Fruit fly (Drosophila melanogaster) whole organism, embryonic: Measurements from ENCODE around the gene Rgl.
A peak's percentile ranks its signal among the peaks of the same experiment; 100 is the strongest.

Experiments used
- Atf-2 ChIP-seq: fragments of 200-800 bp; sonication (Bioruptor generic); optimal IDR thresholded peaks from 2 replicates; lab custom pipeline; 2016; ENCODE audit warnings: missing biosample characterization, missing genetic modification characterization
- Bdp1 ChIP-seq: fragments of 200-800 bp; sonication (Bioruptor generic); optimal IDR thresholded peaks from 3 replicates; lab custom pipeline; 2016; ENCODE audit warnings: missing biosample characterization, missing genetic modification characterization
- CG10147 ChIP-seq: fragments of 200-800 bp; sonication (Bioruptor generic); optimal IDR thresholded peaks from 2 replicates; lab custom pipeline; 2019; ENCODE audit warnings: missing biosample characterization, mild to moderate bottlenecking, missing genetic modification characterization, moderate library complexity
- CG10543 ChIP-seq: fragments of 200-800 bp; sonication (Bioruptor generic); optimal IDR thresholded peaks from 3 replicates; lab custom pipeline; 2017; ENCODE audit warnings: missing biosample characterization, mild to moderate bottlenecking, missing genetic modification characterization, moderate library complexity
- CG11723 ChIP-seq: fragments of 200-800 bp; sonication (Bioruptor generic); optimal IDR thresholded peaks from 2 replicates; lab custom pipeline; 2017; ENCODE audit warnings: missing biosample characterization, mild to moderate bottlenecking, missing genetic modification characterization
- CG12155 ChIP-seq: fragments of 200-800 bp; sonication (Bioruptor generic); optimal IDR thresholded peaks from 3 replicates; lab custom pipeline; 2016; ENCODE audit warnings: missing biosample characterization, missing genetic modification characterization
- CG1529 ChIP-seq: fragments of 200-800 bp; sonication (Bioruptor generic); optimal IDR thresholded peaks from 3 replicates; lab custom pipeline; 2018; ENCODE audit warnings: missing biosample characterization, missing genetic modification characterization
- CG1832 ChIP-seq: fragments of 200-800 bp; sonication (Bioruptor generic); optimal IDR thresholded peaks from 2 replicates; lab custom pipeline; 2017; ENCODE audit warnings: missing biosample characterization, mild to moderate bottlenecking, missing genetic modification characterization, inconsistent platforms
- CG18599 ChIP-seq: fragments of 200-800 bp; sonication (Bioruptor generic); optimal IDR thresholded peaks from 3 replicates; lab custom pipeline; 2017; ENCODE audit warnings: missing biosample characterization, missing genetic modification characterization, mild to moderate bottlenecking, moderate library complexity, missing genetic modification reagents
- CG2712 ChIP-seq: fragments of 200-800 bp; optimal IDR thresholded peaks from 3 replicates; lab custom pipeline; 2019; ENCODE audit warnings: missing biosample characterization, mild to moderate bottlenecking, missing genetic modification characterization, moderate library complexity
- CG30431 ChIP-seq: fragments of 200-800 bp; sonication (Bioruptor generic); optimal IDR thresholded peaks from 2 replicates; lab custom pipeline; 2017; ENCODE audit warnings: missing biosample characterization, missing genetic modification characterization
- CG3281 ChIP-seq: fragments of 200-800 bp; sonication (Bioruptor generic); optimal IDR thresholded peaks from 3 replicates; lab custom pipeline; 2017; ENCODE audit warnings: missing biosample characterization, mild to moderate bottlenecking, missing genetic modification characterization
- CG42726 ChIP-seq: fragments of 200-800 bp; sonication (Bioruptor generic); IDR thresholded peaks from 2 replicates; pipeline ENCODE4 v1.3.6; 2022; ENCODE audit warnings: missing biosample characterization, missing genetic modification characterization; ENCODE audit not compliant: partially characterized antibody
- CG4617 ChIP-seq: fragments of 200-800 bp; sonication (Bioruptor generic); optimal IDR thresholded peaks from 3 replicates; lab custom pipeline; 2016; ENCODE audit warnings: missing biosample characterization, missing genetic modification characterization, borderline replicate concordance
- CG4730 ChIP-seq: fragments of 200-800 bp; sonication (Bioruptor generic); IDR thresholded peaks from 2 replicates; pipeline ENCODE4 v1.3.6; 2022; ENCODE audit warnings: missing biosample characterization, missing genetic modification characterization
- CG7357 ChIP-seq: fragments of 200-800 bp; sonication (Bioruptor generic); IDR thresholded peaks from 3 replicates; pipeline ENCODE4 v1.3.6; 2022; ENCODE audit warnings: missing biosample characterization, missing genetic modification characterization
- CG8924 ChIP-seq: fragments of 200-800 bp; optimal IDR thresholded peaks from 3 replicates; lab custom pipeline; 2019; ENCODE audit warnings: missing biosample characterization, mild to moderate bottlenecking, missing genetic modification characterization, moderate library complexity
- Dfd ChIP-seq, 2 experiments: fragments of >200 bp; optimal IDR thresholded peaks; 2 replicates each; lab custom pipeline; 2017; ENCODE audit warnings: missing biosample characterization in 2 of 2, missing genetic modification characterization in 2 of 2
- Dll ChIP-seq: fragments of 200-800 bp; sonication (Bioruptor generic); IDR thresholded peaks from 4 replicates; pipeline ENCODE4 v1.3.6; 2022; ENCODE audit warnings: missing biosample characterization, missing genetic modification characterization; ENCODE audit not compliant: partially characterized antibody
- Dp ChIP-seq: fragments of 200-800 bp; sonication (Bioruptor generic); optimal IDR thresholded peaks from 2 replicates; lab custom pipeline; 2018; ENCODE audit warnings: missing biosample characterization, mild to moderate bottlenecking, missing genetic modification characterization, moderate library complexity
- Fer1 ChIP-seq: fragments of 200-800 bp; sonication (Bioruptor generic); optimal IDR thresholded peaks from 2 replicates; lab custom pipeline; 2017; ENCODE audit warnings: missing biosample characterization, mild to moderate bottlenecking, missing genetic modification characterization
- HLHmδ ChIP-seq: fragments of 200-800 bp; sonication (Bioruptor generic); optimal IDR thresholded peaks from 2 replicates; lab custom pipeline; 2018; ENCODE audit warnings: missing biosample characterization, mild to moderate bottlenecking, missing genetic modification characterization, moderate library complexity
- Hmx ChIP-seq: fragments of 200-800 bp; sonication (Bioruptor generic); optimal IDR thresholded peaks from 2 replicates; lab custom pipeline; 2016; ENCODE audit warnings: missing biosample characterization, missing genetic modification characterization
- Hr78 ChIP-seq, 2 experiments: fragments of 200-800 bp in 1 of 2; fragments of >200 bp in 1 of 2; sonication (Bioruptor generic) in 1 of 2; optimal IDR thresholded peaks; 2 replicates each; lab custom pipeline; 2017 to 2019; ENCODE audit warnings: missing biosample characterization in 2 of 2, missing genetic modification characterization in 2 of 2, mild to moderate bottlenecking in 1 of 2, moderate library complexity in 1 of 2
- NFAT ChIP-seq: fragments of 200-800 bp; sonication (Bioruptor generic); IDR thresholded peaks from 2 replicates; pipeline ENCODE4 v1.3.6; 2022; ENCODE audit warnings: missing biosample characterization, missing genetic modification characterization
- Poxn ChIP-seq: fragments of 200-800 bp; sonication (Bioruptor generic); IDR thresholded peaks from 2 replicates; pipeline ENCODE4 v1.3.6; 2022; ENCODE audit warnings: missing biosample characterization, missing genetic modification characterization
- Rx ChIP-seq: fragments of 200-800 bp; sonication (Bioruptor generic); IDR thresholded peaks from 2 replicates; pipeline ENCODE4 v1.3.6; 2022; ENCODE audit warnings: missing biosample characterization, missing genetic modification characterization
- Sry-δ ChIP-seq: fragments of 200-800 bp; sonication (Bioruptor generic); optimal IDR thresholded peaks from 2 replicates; lab custom pipeline; 2016; ENCODE audit warnings: missing biosample characterization, missing genetic modification characterization
- ara ChIP-seq: fragments of 200-800 bp; sonication (Bioruptor generic); IDR thresholded peaks from 2 replicates; pipeline ENCODE4 v1.3.6; 2022; ENCODE audit warnings: missing biosample characterization, missing genetic modification characterization
- ash1 ChIP-seq: fragments of 200-800 bp; sonication (Bioruptor generic); optimal IDR thresholded peaks from 2 replicates; lab custom pipeline; 2018; ENCODE audit warnings: missing biosample characterization, mild to moderate bottlenecking, missing genetic modification characterization
- bab2 ChIP-seq: fragments of 200-800 bp; sonication (Bioruptor generic); optimal IDR thresholded peaks from 2 replicates; lab custom pipeline; 2016; ENCODE audit warnings: missing biosample characterization, missing genetic modification characterization
- bowl ChIP-seq: fragments of 200-800 bp; sonication (Bioruptor generic); IDR thresholded peaks from 2 replicates; pipeline ENCODE4 v1.3.6; 2022; ENCODE audit warnings: missing biosample characterization, missing genetic modification characterization
- chn ChIP-seq: fragments of 200-800 bp; sonication (Bioruptor generic); optimal IDR thresholded peaks from 2 replicates; lab custom pipeline; 2016; ENCODE audit warnings: missing biosample characterization, missing genetic modification characterization
- dimm ChIP-seq: fragments of 200-800 bp; sonication (Bioruptor generic); IDR thresholded peaks from 2 replicates; pipeline ENCODE4 v1.3.6; 2022; ENCODE audit warnings: missing biosample characterization, missing genetic modification characterization
- dm ChIP-seq: fragments of 200-800 bp; sonication (Bioruptor generic); optimal IDR thresholded peaks from 3 replicates; lab custom pipeline; 2016; ENCODE audit warnings: missing biosample characterization, missing genetic modification characterization
- en ChIP-seq: fragments of 200-800 bp; sonication (Bioruptor generic); optimal IDR thresholded peaks from 2 replicates; lab custom pipeline; 2016; ENCODE audit warnings: missing biosample characterization, missing genetic modification characterization
- eve ChIP-seq, 2 experiments: fragments of >200 bp; optimal IDR thresholded peaks; 2 replicates each; lab custom pipeline; 2017; ENCODE audit warnings: missing biosample characterization in 2 of 2, missing genetic modification characterization in 2 of 2
- ewg ChIP-seq: fragments of 200-800 bp; sonication (Bioruptor generic); optimal IDR thresholded peaks from 3 replicates; lab custom pipeline; 2017; ENCODE audit warnings: mild to moderate bottlenecking, missing biosample characterization, missing genetic modification reagents, missing genetic modification characterization
- fd3F ChIP-seq: fragments of 200-800 bp; sonication (Bioruptor generic); optimal IDR thresholded peaks from 2 replicates; lab custom pipeline; 2018; ENCODE audit warnings: missing biosample characterization, mild to moderate bottlenecking, missing genetic modification characterization, moderate library complexity
- her ChIP-seq: fragments of 200-800 bp; sonication (Bioruptor generic); optimal IDR thresholded peaks from 2 replicates; lab custom pipeline; 2016; ENCODE audit warnings: missing biosample characterization, missing genetic modification characterization
- jumu ChIP-seq: fragments of 200-800 bp; sonication (Bioruptor generic); optimal IDR thresholded peaks from 3 replicates; lab custom pipeline; 2016; ENCODE audit warnings: missing biosample characterization, missing genetic modification characterization
- lola ChIP-seq, 3 experiments: fragments of >200 bp in 2 of 3; fragments of 200-800 bp in 1 of 3; sonication (Bioruptor generic) in 1 of 3; optimal IDR thresholded peaks; 2 replicates each; lab custom pipeline; 2017 to 2019; ENCODE audit warnings: missing biosample characterization in 3 of 3, missing genetic modification characterization in 3 of 3, mild to moderate bottlenecking in 1 of 3, moderate library complexity in 1 of 3
- org-1 ChIP-seq: fragments of 200-800 bp; sonication (Bioruptor generic); optimal IDR thresholded peaks from 2 replicates; lab custom pipeline; 2017; ENCODE audit warnings: missing biosample characterization, missing genetic modification characterization
- phol ChIP-seq: fragments of 200-800 bp; sonication (Bioruptor generic); optimal IDR thresholded peaks from 3 replicates; lab custom pipeline; 2018; ENCODE audit warnings: missing biosample characterization, mild to moderate bottlenecking, missing genetic modification characterization, moderate library complexity
- prd ChIP-seq, 3 experiments: fragments of >200 bp in 2 of 3; fragments of 200-800 bp in 1 of 3; sonication (Bioruptor generic) in 1 of 3; optimal IDR thresholded peaks in 2 of 3; IDR thresholded peaks in 1 of 3; 2 replicates in 2 of 3; 3 replicates in 1 of 3; pipeline versions ENCODE4 v1.3.6 to Lab custom; 2017 to 2022; ENCODE audit warnings: missing biosample characterization in 1 of 3, missing genetic modification characterization in 1 of 3
- rib ChIP-seq: fragments of 200-800 bp; sonication (Bioruptor generic); IDR thresholded peaks from 2 replicates; pipeline ENCODE4 v1.3.6; 2022; ENCODE audit warnings: missing biosample characterization, missing genetic modification characterization
- slou ChIP-seq: fragments of 200-800 bp; sonication (Bioruptor generic); optimal IDR thresholded peaks from 3 replicates; lab custom pipeline; 2016; ENCODE audit warnings: missing biosample characterization, missing genetic modification characterization
- tgo ChIP-seq: fragments of 200-800 bp; sonication (Bioruptor generic); IDR thresholded peaks from 3 replicates; pipeline ENCODE4 v1.3.6; 2022; ENCODE audit warnings: missing biosample characterization, missing genetic modification characterization

The Rgl gene

dm6 chr3L:13964635-13965501, 39.7 kb upstream of the Rgl start, which contains the start of the genes Meics, Nxf3 and ssp2 (continued):
- TF ChIP-seq ewg (GFP tag; lab: Kevin White, UChicago) = no peak
- TF ChIP-seq CG4617 (GFP tag; lab: Kevin White, UChicago) = peak; percentile 55
- no peak for TF ChIP-seq CG3281
- TF ChIP-seq bowl (GFP tag; lab: Robert Waterston, UW) = no peak
- no peak for TF ChIP-seq chn (GFP tag; lab: Kevin White, UChicago)
- TF ChIP-seq CG2712 (tag; lab: Kevin White, UChicago) = peak; percentile 30
- no peak for TF ChIP-seq dm
- peak; percentile 52; the same call in 1 of the 2 replicates for TF ChIP-seq NFAT
- peak; percentile 6 for TF ChIP-seq bab2 (GFP tag; lab: Kevin White, UChicago)
- TF ChIP-seq CG7357 (GFP tag; lab: Robert Waterston, UW) = no peak
- TF ChIP-seq CG8924 (tag; lab: Kevin White, UChicago) = peak; percentile 17
- no peak for TF ChIP-seq slou (GFP tag; lab: Kevin White, UChicago)
- TF ChIP-seq CG18599 = no peak
- peak in 1 of 2 experiments; percentile 46 for TF ChIP-seq Hr78 (GFP tag; optimal IDR thresholded peaks at IDR 0.05; lab: Kevin White, UChicago)
- peak; percentile 27 for TF ChIP-seq HLHmδ (GFP tag; lab: Kevin White, UChicago)
- TF ChIP-seq eve (GFP tag; optimal IDR thresholded peaks at IDR 0.05; lab: Kevin White, UChicago) = no peak
- no peak for TF ChIP-seq CG30431
- TF ChIP-seq Hmx (GFP tag; lab: Kevin White, UChicago) = no peak
- peak; percentile 17; the same call in 1 of the 2 replicates for TF ChIP-seq rib
- no peak for TF ChIP-seq CG11723 (GFP tag; lab: Kevin White, UChicago)
- no peak for TF ChIP-seq Fer1 (GFP tag; lab: Kevin White, UChicago)
- no peak for TF ChIP-seq CG1832
- TF ChIP-seq ara (GFP tag; lab: Robert Waterston, UW) = no peak
- TF ChIP-seq lola (GFP tag; optimal IDR thresholded peaks at IDR 0.05; lab: Kevin White, UChicago) = peak in 1 of 3 experiments; percentile 63
- TF ChIP-seq CG4730 (GFP tag; lab: Robert Waterston, UW) = no peak
- TF ChIP-seq jumu = peak; percentile 29
- TF ChIP-seq dimm (GFP tag; lab: Robert Waterston, UW) = no peak
- no peak for TF ChIP-seq Poxn (GFP tag; lab: Robert Waterston, UW)
- peak; percentile 40 for TF ChIP-seq Dp (GFP tag; lab: Kevin White, UChicago)
- TF ChIP-seq CG10147 (GFP tag; lab: Kevin White, UChicago) = no peak
- TF ChIP-seq ash1 (GFP tag; lab: Kevin White, UChicago) = no peak
- peak; percentile 64; the same call in 3 of the 4 replicates for TF ChIP-seq Dll
- TF ChIP-seq en = no peak
- TF ChIP-seq Dfd (GFP tag; optimal IDR thresholded peaks at IDR 0.05; lab: Kevin White, UChicago) = no peak
- TF ChIP-seq phol (tag; lab: Kevin White, UChicago) = peak; percentile 59
- no peak for TF ChIP-seq fd3F (GFP tag; lab: Kevin White, UChicago)
- TF ChIP-seq her = no peak
- no peak for TF ChIP-seq CG1529 (GFP tag; lab: Kevin White, UChicago)
- TF ChIP-seq CG12155 = peak; percentile 2
- no peak for TF ChIP-seq org-1 (GFP tag; lab: Kevin White, UChicago)
- TF ChIP-seq prd (optimal IDR thresholded peaks at IDR 0.05; lab: Kevin White, UChicago) = no peak
- peak; percentile 39; the same call in 1 of the 3 replicates for TF ChIP-seq prd (GFP tag; IDR thresholded peaks at IDR 0.05; lab: Robert Waterston, UW)
- TF ChIP-seq Sry-δ (GFP tag; lab: Kevin White, UChicago) = peak; percentile 87
- TF ChIP-seq Rx (GFP tag; lab: Robert Waterston, UW) = peak; percentile 3; the same call in 1 of the 2 replicates
- peak; percentile 69 for TF ChIP-seq CG42726
- TF ChIP-seq tgo (GFP tag; lab: Robert Waterston, UW) = no peak
- no peak for TF ChIP-seq Atf-2 (GFP tag; lab: Kevin White, UChicago)
- TF ChIP-seq Bdp1 (GFP tag; lab: Kevin White, UChicago) = no peak
- TF ChIP-seq CG10543 (GFP tag; lab: Kevin White, UChicago) = peak; percentile 42
